Worm (Caenorhabditis elegans) whole organism, late embryonic: Measurements from ENCODE around the gene Y46G5A.39.

Experiments used
- C08G9.2 ChIP-seq: sonication (generic microtip); optimal IDR thresholded peaks from 2 replicates; lab custom pipeline; 2016; ENCODE audit warnings: mild to moderate bottlenecking, missing genetic modification characterization, moderate library complexity, missing compliant biosample characterization
- C38D4.7 ChIP-seq: fragments of 200-800 bp; sonication (Bioruptor generic); optimal IDR thresholded peaks from 2 replicates; lab custom pipeline; 2018; ENCODE audit warnings: mild to moderate bottlenecking, missing genetic modification characterization, moderate library complexity, missing compliant biosample characterization
- K02D7.2 ChIP-seq: sonication (generic microtip); optimal IDR thresholded peaks from 2 replicates; lab custom pipeline; 2017; ENCODE audit warnings: mild to moderate bottlenecking, missing genetic modification characterization, missing compliant biosample characterization
- K09A11.1 ChIP-seq: sonication (generic microtip); optimal IDR thresholded peaks from 2 replicates; lab custom pipeline; 2017; ENCODE audit warnings: antibody characterized with exemption, mild to moderate bottlenecking, missing genetic modification characterization, missing compliant biosample characterization; ENCODE audit not compliant: insufficient read depth
- Y22D7AL.16 ChIP-seq: sonication (generic microtip); optimal IDR thresholded peaks from 2 replicates; lab custom pipeline; 2016; ENCODE audit warnings: missing genetic modification characterization, missing compliant biosample characterization
- ama-1 ChIP-seq: fragments of 150-350 bp; optimal IDR thresholded peaks from 2 replicates; lab custom pipeline; 2014
- ceh-14 ChIP-seq: sonication (generic microtip); optimal IDR thresholded peaks from 2 replicates; lab custom pipeline; 2016; ENCODE audit warnings: missing genotype, missing genetic modification characterization, missing compliant biosample characterization
- ceh-18 ChIP-seq: sonication (generic microtip); optimal IDR thresholded peaks from 2 replicates; lab custom pipeline; 2016; ENCODE audit warnings: missing genetic modification characterization, missing compliant biosample characterization
- ceh-19 ChIP-seq: fragments of 200-800 bp; sonication (Bioruptor generic); optimal IDR thresholded peaks from 2 replicates; lab custom pipeline; 2018; ENCODE audit warnings: mild to moderate bottlenecking, missing genetic modification characterization, missing compliant biosample characterization
- ceh-2 ChIP-seq: sonication (generic microtip); optimal IDR thresholded peaks from 2 replicates; lab custom pipeline; 2016; ENCODE audit warnings: missing genotype, missing genetic modification characterization, missing compliant biosample characterization
- ceh-22 ChIP-seq: sonication (generic microtip); optimal IDR thresholded peaks from 2 replicates; lab custom pipeline; 2017; ENCODE audit warnings: missing biosample characterization, missing genetic modification characterization
- ceh-30 ChIP-seq: fragments of 150-350 bp; optimal IDR thresholded peaks from 2 replicates; lab custom pipeline; 2014; ENCODE audit warnings: missing biosample characterization, missing genetic modification characterization
- ceh-31 ChIP-seq: sonication (generic microtip); optimal IDR thresholded peaks from 2 replicates; lab custom pipeline; 2016; ENCODE audit warnings: missing genetic modification characterization, missing compliant biosample characterization
- ceh-34 ChIP-seq: sonication (generic microtip); optimal IDR thresholded peaks from 2 replicates; lab custom pipeline; 2016; ENCODE audit warnings: mild to moderate bottlenecking, missing genetic modification characterization, missing compliant biosample characterization
- ceh-45 ChIP-seq: fragments of 200-800 bp; sonication (Bioruptor generic); IDR thresholded peaks from 2 replicates; pipeline ENCODE4 v1.3.6; 2022; ENCODE audit warnings: missing genetic modification reagents, missing genetic modification characterization, missing compliant biosample characterization
- ceh-48 ChIP-seq: sonication (generic microtip); optimal IDR thresholded peaks from 2 replicates; lab custom pipeline; 2016; ENCODE audit warnings: missing genetic modification characterization, inconsistent platforms, missing compliant biosample characterization
- ceh-9 ChIP-seq: sonication (generic microtip); optimal IDR thresholded peaks from 2 replicates; lab custom pipeline; 2016; ENCODE audit warnings: mild to moderate bottlenecking, missing genetic modification characterization, inconsistent platforms, missing compliant biosample characterization
- elt-2 ChIP-seq: sonication (generic microtip); optimal IDR thresholded peaks from 2 replicates; lab custom pipeline; 2016; ENCODE audit warnings: missing genetic modification reagents, missing genetic modification characterization, missing compliant biosample characterization
- fkh-10 ChIP-seq: fragments of 150-350 bp; optimal IDR thresholded peaks from 2 replicates; lab custom pipeline; 2014; ENCODE audit warnings: missing biosample characterization, missing genetic modification reagents, missing genetic modification characterization
- gmeb-2 ChIP-seq: sonication (generic microtip); optimal IDR thresholded peaks from 2 replicates; lab custom pipeline; 2016; ENCODE audit warnings: missing genetic modification characterization, inconsistent platforms, missing compliant biosample characterization
- hlh-13 ChIP-seq: fragments of 200-800 bp; sonication (Bioruptor generic); optimal IDR thresholded peaks from 2 replicates; lab custom pipeline; 2018; ENCODE audit warnings: mild to moderate bottlenecking, missing genetic modification characterization, missing compliant biosample characterization
- hlh-30 ChIP-seq: sonication (generic microtip); optimal IDR thresholded peaks from 2 replicates; lab custom pipeline; 2017; ENCODE audit warnings: antibody characterized with exemption, missing genetic modification characterization, missing compliant biosample characterization; ENCODE audit not compliant: insufficient read depth
- hlh-6 ChIP-seq: sonication (generic microtip); optimal IDR thresholded peaks from 2 replicates; lab custom pipeline; 2016; ENCODE audit warnings: missing genotype, missing genetic modification characterization, missing compliant biosample characterization
- lin-11 ChIP-seq: fragments of 200-800 bp; sonication (Bioruptor generic); optimal IDR thresholded peaks from 2 replicates; lab custom pipeline; 2018; ENCODE audit warnings: mild to moderate bottlenecking, missing genetic modification characterization, missing compliant biosample characterization
- nfya-1 ChIP-seq: sonication (generic microtip); optimal IDR thresholded peaks from 2 replicates; lab custom pipeline; 2017; ENCODE audit warnings: missing genetic modification characterization, mild to moderate bottlenecking, missing compliant biosample characterization, antibody characterized with exemption, moderate library complexity
- nhr-11 ChIP-seq: fragments of 150-350 bp; optimal IDR thresholded peaks from 2 replicates; lab custom pipeline; 2014; ENCODE audit warnings: missing biosample characterization, missing genetic modification characterization
- nhr-232 ChIP-seq: sonication (generic microtip); optimal IDR thresholded peaks from 2 replicates; lab custom pipeline; 2016; ENCODE audit warnings: missing genetic modification characterization, missing compliant biosample characterization
- npax-4 ChIP-seq: sonication (generic microtip); optimal IDR thresholded peaks from 2 replicates; lab custom pipeline; 2016; ENCODE audit warnings: missing genetic modification characterization, missing compliant biosample characterization
- pag-3 ChIP-seq: sonication (generic microtip); optimal IDR thresholded peaks from 2 replicates; lab custom pipeline; 2016; ENCODE audit warnings: missing compliant biosample characterization, missing genetic modification characterization, borderline replicate concordance
- pax-1 ChIP-seq: fragments of 150-350 bp; optimal IDR thresholded peaks from 2 replicates; lab custom pipeline; 2014; ENCODE audit warnings: missing biosample characterization, missing genetic modification characterization
- pha-2 ChIP-seq: sonication (generic microtip); optimal IDR thresholded peaks from 2 replicates; lab custom pipeline; 2017; ENCODE audit warnings: mild to moderate bottlenecking, missing genetic modification characterization, missing compliant biosample characterization
- pros-1 ChIP-seq: fragments of 150-350 bp; optimal IDR thresholded peaks from 2 replicates; lab custom pipeline; 2014; ENCODE audit warnings: missing biosample characterization, missing genetic modification reagents, missing genetic modification characterization
- ref-2 ChIP-seq: sonication (generic microtip); optimal IDR thresholded peaks from 2 replicates; lab custom pipeline; 2016; ENCODE audit warnings: missing genetic modification characterization, missing compliant biosample characterization
- rnt-1 ChIP-seq: sonication (generic microtip); optimal IDR thresholded peaks from 2 replicates; lab custom pipeline; 2016; ENCODE audit warnings: missing genetic modification characterization, missing compliant biosample characterization
- sdc-2 ChIP-seq: sonication (generic microtip); optimal IDR thresholded peaks from 2 replicates; lab custom pipeline; 2016; ENCODE audit warnings: missing genotype, missing genetic modification characterization, missing compliant biosample characterization
- tbx-2 ChIP-seq: sonication (generic microtip); optimal IDR thresholded peaks from 2 replicates; lab custom pipeline; 2016; ENCODE audit warnings: missing genetic modification characterization, missing compliant biosample characterization
- tbx-7 ChIP-seq: sonication (generic microtip); optimal IDR thresholded peaks from 2 replicates; lab custom pipeline; 2016; ENCODE audit warnings: missing genotype, missing genetic modification characterization, missing compliant biosample characterization
- unc-42 ChIP-seq: sonication (generic microtip); optimal IDR thresholded peaks from 2 replicates; lab custom pipeline; 2016; ENCODE audit warnings: missing genotype, missing genetic modification characterization, missing compliant biosample characterization
- zip-5 ChIP-seq: sonication (generic microtip); optimal IDR thresholded peaks from 2 replicates; lab custom pipeline; 2016; ENCODE audit warnings: missing genetic modification characterization, missing compliant biosample characterization

Gene Y46G5A.39

ce11 chrII:12778374-12778773 is 24.7 kb upstream of the Y46G5A.39 start:
- TF ChIP-seq tbx-2 (tag; lab: Kevin White, UChicago): peak; percentile 51
- TF ChIP-seq hlh-30 (tag; lab: Kevin White, UChicago): peak; percentile 6
- TF ChIP-seq rnt-1 (tag; lab: Kevin White, UChicago): peak; percentile 45
- peak; percentile 32 for TF ChIP-seq ref-2
- TF ChIP-seq pros-1: peak; percentile 68
- peak; percentile 5 for TF ChIP-seq ceh-18 (tag; lab: Kevin White, UChicago)
- peak; percentile 40 for TF ChIP-seq C08G9.2 (tag; lab: Kevin White, UChicago)
- peak; percentile 16 for TF ChIP-seq nfya-1 (tag; lab: Kevin White, UChicago)
- peak; percentile 57 for TF ChIP-seq ceh-31 (tag; lab: Kevin White, UChicago)
- TF ChIP-seq hlh-6 (tag; lab: Kevin White, UChicago): peak; percentile 33
- peak; percentile 22 for TF ChIP-seq ceh-34 (tag; lab: Kevin White, UChicago)

ce11 chrII:12776379-12776778 is 22.8 kb upstream of the Y46G5A.39 start, which contains the start of gene Y46G5A.34:
Gene Y46G5A.34 (plus strand): TSS chrII:12776679.
- TF ChIP-seq npax-4 (tag; lab: Kevin White, UChicago): no peak
- TF ChIP-seq, all 69 proteins: peak for 0

DNA sequence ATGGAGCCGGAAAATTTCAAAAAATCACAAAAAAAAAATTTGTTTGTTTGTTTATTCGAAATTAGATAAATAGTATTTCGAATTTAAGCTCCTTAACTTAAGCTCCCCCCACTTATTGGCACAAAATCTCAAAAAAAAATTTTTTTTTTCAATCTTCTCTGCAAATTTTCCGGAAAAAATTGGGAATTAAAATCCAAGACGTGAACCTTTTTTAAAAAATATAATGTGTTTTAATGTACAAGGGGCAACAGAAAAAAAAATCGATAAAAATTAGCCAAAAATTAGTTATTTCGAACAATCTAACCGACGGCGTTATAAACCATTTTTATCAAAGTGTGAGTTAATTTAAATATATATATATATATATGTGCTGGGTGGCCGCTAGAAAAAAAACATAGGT is 20.8 kb upstream of the Y46G5A.39 start, which contains the start of gene Y46G5A.14:
Gene Y46G5A.14 (plus strand): TSS at position 301 of the 400 bp plus-strand sequence.
- TF ChIP-seq ceh-19 (GFP tag; lab: Kevin White, UChicago) (no peak), ceh-9 (tag; lab: Kevin White, UChicago) (no peak), sdc-2 (no peak), hlh-13 (no peak), Y22D7AL.16 (tag; lab: Kevin White, UChicago) (no peak), ceh-18 (tag; lab: Kevin White, UChicago) (no peak), nhr-11 (tag; lab: Kevin White, UChicago) (no peak), elt-2 (no peak), ceh-30 (tag; lab: Kevin White, UChicago) (no peak), pha-2 (tag; lab: Kevin White, UChicago) (no peak), pag-3 (tag; lab: Kevin White, UChicago) (no peak), ama-1 (lab: Kevin White, UChicago) (no peak), K02D7.2 (tag; lab: Kevin White, UChicago) (no peak), pros-1 (no peak), K09A11.1 (tag; lab: Kevin White, UChicago) (no peak), lin-11 (tag; lab: Kevin White, UChicago) (no peak), fkh-10 (GFP tag; lab: Kevin White, UChicago) (no peak), pax-1 (tag; lab: Kevin White, UChicago) (no peak), nhr-232 (tag; lab: Kevin White, UChicago) (no peak)

ce11 chrII:12769947-12770346 is 16.3 kb upstream of the Y46G5A.39 start:
- no peak for TF ChIP-seq ceh-22 (tag; lab: Kevin White, UChicago)
- no peak for TF ChIP-seq gmeb-2 (tag; lab: Kevin White, UChicago)
- TF ChIP-seq zip-5 (tag; lab: Kevin White, UChicago): no peak
- TF ChIP-seq hlh-13: no peak
- no peak for TF ChIP-seq ceh-19 (GFP tag; lab: Kevin White, UChicago)
- TF ChIP-seq ceh-2 (tag; lab: Kevin White, UChicago): no peak
- no peak for TF ChIP-seq C08G9.2 (tag; lab: Kevin White, UChicago)

DNA sequence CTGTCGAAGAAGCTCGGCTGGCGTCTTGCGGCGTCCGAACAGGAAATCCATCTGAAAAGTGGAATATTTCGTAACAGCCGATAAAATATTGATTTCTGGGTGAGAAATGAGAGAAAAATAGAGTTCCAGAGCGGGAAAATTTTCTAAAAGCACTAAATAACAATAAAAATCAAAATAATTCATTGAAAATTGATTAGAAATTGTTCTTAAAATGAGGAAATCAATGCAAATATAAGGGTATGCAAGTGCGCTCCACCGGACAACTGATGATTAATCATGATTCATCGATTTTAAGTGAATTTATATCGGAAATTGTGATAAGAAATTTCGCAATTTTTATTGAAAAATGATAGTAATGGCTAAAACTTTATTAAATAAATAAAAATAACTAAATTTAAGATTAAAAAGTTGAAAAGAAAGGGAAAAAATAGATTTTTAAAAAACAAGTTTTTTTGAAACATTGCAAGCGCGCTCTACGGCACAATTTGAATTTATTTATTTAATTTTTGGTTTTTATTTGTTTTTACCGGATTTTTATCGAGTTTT is 14.6 kb upstream of the Y46G5A.39 start, which contains the start of the genes vps-2 and tiar-2:
Gene vps-2 (minus strand): TSS at position 51 of the 546 bp plus-strand sequence.
Gene tiar-2 (plus strand): TSS at position 520 of the 546 bp plus-strand sequence.
- no peak for TF ChIP-seq nfya-1 (tag; lab: Kevin White, UChicago)
- no peak for TF ChIP-seq ceh-14
- TF ChIP-seq hlh-30 (tag; lab: Kevin White, UChicago): no peak
- no peak for TF ChIP-seq C38D4.7 (GFP tag; lab: Kevin White, UChicago)
- no peak for TF ChIP-seq gmeb-2 (tag; lab: Kevin White, UChicago)
- TF ChIP-seq tbx-7 (tag; lab: Kevin White, UChicago): no peak
- TF ChIP-seq K09A11.1 (tag; lab: Kevin White, UChicago): no peak
- TF ChIP-seq unc-42 (tag; lab: Kevin White, UChicago): peak; percentile 73
- TF ChIP-seq elt-2: peak; percentile 13
- TF ChIP-seq ceh-45: no peak
- TF ChIP-seq ceh-48 (tag; lab: Kevin White, UChicago): peak; percentile 59
